Worm (Caenorhabditis elegans) whole organism, L4 larva: ENCODE measurements around the gene F34D10.9.

Experiments used
- F26F4.8 ChIP-seq: fragments of 200-800 bp; sonication (Bioruptor generic); conservative IDR thresholded peaks from 2 replicates; pipeline ENCODE4 v1.3.6; 2022; ENCODE audit warnings: missing genetic modification characterization, missing compliant biosample characterization
- ceh-20 ChIP-seq: fragments of 200-800 bp; sonication (Bioruptor generic); IDR thresholded peaks from 2 replicates; pipeline ENCODE4 v1.3.6; 2022; ENCODE audit warnings: missing genetic modification reagents, missing genetic modification characterization, missing compliant biosample characterization
- ces-1 ChIP-seq: fragments of 150-350 bp; sonication (generic microtip); optimal IDR thresholded peaks from 4 replicates; lab custom pipeline; 2014; ENCODE audit warnings: missing biosample characterization, missing genetic modification reagents, missing genetic modification characterization
- lin-29 ChIP-seq: fragments of 200-800 bp; sonication (Bioruptor generic); IDR thresholded peaks from 2 replicates; pipeline ENCODE4 v1.3.6; 2022; ENCODE audit warnings: missing genetic modification reagents, missing genetic modification characterization, missing compliant biosample characterization
- nhr-25 ChIP-seq: sonication (generic microtip); optimal IDR thresholded peaks from 2 replicates; lab custom pipeline; 2017; ENCODE audit warnings: missing genetic modification characterization, mild to moderate bottlenecking, missing compliant biosample characterization, antibody characterized with exemption, moderate library complexity, borderline replicate concordance; ENCODE audit not compliant: insufficient read depth
- nhr-42 ChIP-seq: fragments of 200-800 bp; sonication (Bioruptor generic); IDR thresholded peaks from 2 replicates; pipeline ENCODE4 v1.3.6; 2022; ENCODE audit warnings: missing genetic modification characterization, missing compliant biosample characterization
- ztf-11 ChIP-seq: fragments of 150-350 bp; optimal IDR thresholded peaks from 2 replicates; lab custom pipeline; 2014; ENCODE audit warnings: missing biosample characterization, missing genetic modification characterization

DNA sequence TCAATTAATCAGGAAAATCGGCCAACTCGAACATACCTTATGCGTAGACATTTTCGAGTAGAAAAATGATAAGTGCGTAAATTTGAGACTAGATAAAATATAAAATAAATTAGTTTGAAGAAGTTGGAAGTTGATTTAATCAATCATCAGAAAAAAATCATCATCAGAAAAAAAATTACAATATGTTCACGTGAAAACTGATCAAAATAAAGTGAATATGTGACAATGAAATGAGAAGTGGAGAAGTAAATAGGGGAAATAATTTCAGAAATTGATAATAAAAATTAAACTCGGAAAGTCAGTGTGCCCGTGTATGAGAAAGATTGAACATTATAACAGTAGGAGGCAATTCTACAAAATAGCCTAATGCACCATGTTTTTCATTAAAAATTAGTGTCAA lies at the start of gene F34D10.9:
- TF ChIP-seq nhr-42 (GFP tag; lab: Robert Waterston, UW) (no peak), lin-29 (no peak), ztf-11 (tag; lab: Kevin White, UChicago) (no peak), ceh-20 (GFP tag; lab: Robert Waterston, UW) (no peak), F26F4.8 (no peak), ces-1 (GFP tag; lab: Kevin White, UChicago) (no peak), nhr-25 (tag; lab: Kevin White, UChicago) (no peak)
